Worm (Caenorhabditis elegans): ENCODE measurements around the gene acs-15.
A peak's percentile ranks its signal among the peaks of the same experiment; 100 is the strongest.

DNA sequence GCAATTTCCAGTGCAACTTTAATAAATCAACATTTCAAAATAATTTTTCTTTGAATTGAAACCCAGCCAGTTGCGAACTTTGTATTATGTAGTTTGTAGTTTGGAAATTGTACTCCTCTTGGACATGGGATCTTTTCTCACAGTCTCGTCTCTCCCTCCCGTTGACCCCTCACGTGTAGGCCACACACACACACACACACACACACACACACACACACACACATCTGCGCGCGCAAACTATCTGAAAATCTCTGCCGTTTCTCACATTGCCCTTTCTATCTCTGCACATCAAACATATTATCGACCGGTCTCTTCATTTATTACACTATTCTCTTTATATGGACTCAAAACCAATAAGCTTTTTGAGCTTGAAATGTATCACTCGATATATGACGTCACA, 8.0 kb downstream of the acs-15 start, which contains the start of gene fbxc-36:
- TF ChIP-seq fos-1 (tag; optimal IDR thresholded peaks at IDR 0.05): no peak
- TF ChIP-seq ceh-44 (GFP tag; IDR thresholded peaks at IDR 0.05): no peak
- TF ChIP-seq ceh-82 (tag; optimal IDR thresholded peaks at IDR 0.05): no peak
- TF ChIP-seq nhr-237 (tag; optimal IDR thresholded peaks at IDR 0.05): no peak
- TF ChIP-seq zfp-2 (tag; optimal IDR thresholded peaks at IDR 0.05): no peak
- no peak for TF ChIP-seq nhr-11 (tag; optimal IDR thresholded peaks at IDR 0.05)
- no peak for TF ChIP-seq ama-1 (optimal IDR thresholded peaks at IDR 0.05)
- no peak for TF ChIP-seq pha-4 (GFP tag; IDR thresholded peaks at IDR 0.05)
- no peak for TF ChIP-seq pha-4 (tag; optimal IDR thresholded peaks at IDR 0.05)
- no peak for TF ChIP-seq dmd-6 (GFP tag; IDR thresholded peaks at IDR 0.05)
- no peak for TF ChIP-seq R02D3.7 (tag; optimal IDR thresholded peaks at IDR 0.05)
- TF ChIP-seq nhr-28 (tag; optimal IDR thresholded peaks at IDR 0.05): peak; percentile 53
